Worm (Caenorhabditis elegans) whole organism, L1 larva: ENCODE data around the gene tba-8.

Experiments used
- C04F5.9 ChIP-seq: sonication (generic microtip); optimal IDR thresholded peaks from 2 replicates; lab custom pipeline; 2016; ENCODE audit warnings: missing genetic modification characterization, missing compliant biosample characterization
- Y116A8C.19 ChIP-seq: sonication (generic microtip); optimal IDR thresholded peaks from 2 replicates; lab custom pipeline; 2016; ENCODE audit warnings: missing compliant biosample characterization, missing genetic modification characterization, borderline replicate concordance
- alr-1 ChIP-seq: fragments of 200-800 bp; sonication (Bioruptor generic); optimal IDR thresholded peaks from 2 replicates; lab custom pipeline; 2018; ENCODE audit warnings: borderline replicate concordance, mild to moderate bottlenecking, missing genetic modification characterization, missing compliant biosample characterization
- blmp-1 ChIP-seq: fragments of 150-350 bp; optimal IDR thresholded peaks from 2 replicates; lab custom pipeline; 2014; ENCODE audit warnings: missing biosample characterization, missing genetic modification characterization
- ceh-8 ChIP-seq: fragments of 200-800 bp; sonication (Bioruptor generic); optimal IDR thresholded peaks from 2 replicates; lab custom pipeline; 2018; ENCODE audit warnings: mild to moderate bottlenecking, missing genetic modification characterization, moderate library complexity, missing compliant biosample characterization
- ceh-82 ChIP-seq, 3 experiments: fragments of 150-350 bp in 1 of 3; sonication (generic microtip) in 2 of 3; optimal IDR thresholded peaks; 2 replicates each; lab custom pipeline; 2014 to 2017; ENCODE audit warnings: missing biosample characterization in 3 of 3, missing genetic modification characterization in 3 of 3
- dpl-1 ChIP-seq, 3 experiments: fragments of 150-350 bp in 2 of 3; sonication (generic microtip) in 1 of 3; optimal IDR thresholded peaks; 2 replicates each; lab custom pipeline; 2014 to 2017; ENCODE audit warnings: missing biosample characterization in 3 of 3, missing genetic modification characterization in 3 of 3, missing genetic modification reagents in 3 of 3
- efl-1 ChIP-seq, 4 experiments: fragments of 150-350 bp; optimal IDR thresholded peaks in 3 of 4; peaks in 1 of 4; 1 replicate in 1 of 4; 2 replicates in 3 of 4; lab custom pipeline; 2014; ENCODE audit warnings: missing biosample characterization in 2 of 4, missing genetic modification characterization in 2 of 4, missing genetic modification reagents in 2 of 4
- efl-3 ChIP-seq: fragments of 200-800 bp; sonication (Bioruptor generic); optimal IDR thresholded peaks from 2 replicates; lab custom pipeline; 2018; ENCODE audit warnings: mild to moderate bottlenecking, missing genetic modification characterization, missing compliant biosample characterization
- elt-2 ChIP-seq: sonication (generic microtip); optimal IDR thresholded peaks from 2 replicates; lab custom pipeline; 2016; ENCODE audit warnings: missing genetic modification characterization, mild to moderate bottlenecking, inconsistent platforms, missing compliant biosample characterization, missing genetic modification reagents
- elt-3 ChIP-seq, 6 experiments: fragments of 150-350 bp in 1 of 6; sonication (generic microtip); optimal IDR thresholded peaks; 2 replicates each; lab custom pipeline; 2017 to 2018; ENCODE audit warnings: missing biosample characterization in 6 of 6, missing genetic modification characterization in 6 of 6, inconsistent platforms in 1 of 6
- ets-5 ChIP-seq: fragments of 200-800 bp; sonication (Bioruptor generic); IDR thresholded peaks from 2 replicates; pipeline ENCODE4 v1.3.6; 2022; ENCODE audit warnings: missing genetic modification characterization, missing compliant biosample characterization
- fkh-10 ChIP-seq: sonication (generic microtip); optimal IDR thresholded peaks from 2 replicates; lab custom pipeline; 2017; ENCODE audit warnings: missing biosample characterization, missing genetic modification reagents, missing genetic modification characterization
- fkh-8 ChIP-seq: sonication (generic microtip); optimal IDR thresholded peaks from 2 replicates; lab custom pipeline; 2016; ENCODE audit warnings: mild to moderate bottlenecking, missing genetic modification characterization, missing compliant biosample characterization
- hpl-2 ChIP-seq: fragments of 150-350 bp; optimal IDR thresholded peaks from 2 replicates; lab custom pipeline; 2014; ENCODE audit warnings: missing biosample characterization, missing genetic modification reagents, missing genetic modification characterization
- isw-1 ChIP-seq: fragments of 200-800 bp; sonication (Bioruptor generic); IDR thresholded peaks from 2 replicates; pipeline ENCODE4 v1.3.6; 2022; ENCODE audit warnings: missing genetic modification characterization, missing compliant biosample characterization
- lin-14 ChIP-seq: fragments of 200-800 bp; sonication (Bioruptor generic); optimal IDR thresholded peaks from 2 replicates; lab custom pipeline; 2018; ENCODE audit warnings: mild to moderate bottlenecking, missing genetic modification characterization, moderate library complexity, missing compliant biosample characterization
- lin-35 ChIP-seq, 2 experiments: fragments of 150-350 bp; optimal IDR thresholded peaks; 2 replicates each; lab custom pipeline; 2014; ENCODE audit warnings: missing biosample characterization in 2 of 2, missing genetic modification characterization in 2 of 2, missing genetic modification reagents in 2 of 2
- lir-3 ChIP-seq: sonication (generic microtip); optimal IDR thresholded peaks from 2 replicates; lab custom pipeline; 2016; ENCODE audit warnings: mild to moderate bottlenecking, missing genetic modification characterization, moderate library complexity, missing compliant biosample characterization; ENCODE audit not compliant: poor library complexity
- lsy-2 ChIP-seq, 2 experiments: fragments of 150-350 bp; optimal IDR thresholded peaks; 2 replicates each; lab custom pipeline; 2014; ENCODE audit warnings: missing biosample characterization in 2 of 2, missing genetic modification characterization in 2 of 2
- mdl-1 ChIP-seq, 2 experiments: fragments of 150-350 bp; optimal IDR thresholded peaks; 2 replicates each; lab custom pipeline; 2014 to 2017; ENCODE audit warnings: missing biosample characterization in 2 of 2, missing genetic modification characterization in 2 of 2, inconsistent platforms in 1 of 2
- mef-2 ChIP-seq: fragments of 150-350 bp; optimal IDR thresholded peaks from 2 replicates; lab custom pipeline; 2014; ENCODE audit warnings: missing biosample characterization, missing genetic modification characterization
- mep-1 ChIP-seq: fragments of 150-350 bp; optimal IDR thresholded peaks from 2 replicates; lab custom pipeline; 2014; ENCODE audit warnings: missing biosample characterization, missing genetic modification characterization
- nhr-20 ChIP-seq: sonication (generic microtip); optimal IDR thresholded peaks from 2 replicates; lab custom pipeline; 2016; ENCODE audit warnings: mild to moderate bottlenecking, missing genetic modification characterization, missing compliant biosample characterization
- nhr-28 ChIP-seq: fragments of 150-350 bp; optimal IDR thresholded peaks from 2 replicates; lab custom pipeline; 2014; ENCODE audit warnings: missing biosample characterization, missing genetic modification characterization
- nhr-47 ChIP-seq: sonication (generic microtip); optimal IDR thresholded peaks from 2 replicates; lab custom pipeline; 2016; ENCODE audit warnings: mild to moderate bottlenecking, missing genetic modification characterization, moderate library complexity, missing compliant biosample characterization
- nhr-71 ChIP-seq: sonication (generic microtip); optimal IDR thresholded peaks from 2 replicates; lab custom pipeline; 2016; ENCODE audit warnings: mild to moderate bottlenecking, missing genetic modification characterization, moderate library complexity, missing compliant biosample characterization
- nhr-77 ChIP-seq: fragments of 150-350 bp; optimal IDR thresholded peaks from 2 replicates; lab custom pipeline; 2014; ENCODE audit warnings: missing biosample characterization, missing genetic modification characterization
- nhr-85 ChIP-seq: sonication (generic microtip); peaks from one replicate; lab custom pipeline; 2016; ENCODE audit warnings: missing genetic modification characterization, inconsistent platforms, missing compliant biosample characterization
- nhr-90 ChIP-seq: sonication (generic microtip); optimal IDR thresholded peaks from 2 replicates; lab custom pipeline; 2016; ENCODE audit warnings: mild to moderate bottlenecking, missing genetic modification characterization, missing compliant biosample characterization; ENCODE audit not compliant: poor library complexity
- rnt-1 ChIP-seq: sonication (generic microtip); optimal IDR thresholded peaks from 2 replicates; lab custom pipeline; 2016; ENCODE audit warnings: mild to moderate bottlenecking, missing genetic modification characterization, moderate library complexity, missing compliant biosample characterization
- skn-1 ChIP-seq: fragments of 150-350 bp; optimal IDR thresholded peaks from 2 replicates; lab custom pipeline; 2014; ENCODE audit warnings: missing biosample characterization, missing genetic modification characterization
- snu-23 ChIP-seq: sonication (generic microtip); optimal IDR thresholded peaks from 2 replicates; lab custom pipeline; 2016; ENCODE audit warnings: missing genetic modification characterization, missing compliant biosample characterization
- sptf-1 ChIP-seq: fragments of 150-350 bp; optimal IDR thresholded peaks from 2 replicates; lab custom pipeline; 2014; ENCODE audit warnings: missing biosample characterization, missing genetic modification characterization
- swsn-7 ChIP-seq: sonication (generic microtip); optimal IDR thresholded peaks from 2 replicates; lab custom pipeline; 2016; ENCODE audit warnings: missing genetic modification characterization, missing compliant biosample characterization
- tbx-2 ChIP-seq: sonication (generic microtip); optimal IDR thresholded peaks from 2 replicates; lab custom pipeline; 2016; ENCODE audit warnings: missing genetic modification characterization, missing compliant biosample characterization
- unc-130 ChIP-seq: fragments of 150-350 bp; optimal IDR thresholded peaks from 2 replicates; lab custom pipeline; 2017; ENCODE audit warnings: missing biosample characterization, missing genetic modification characterization, inconsistent platforms
- unc-62 ChIP-seq: fragments of 150-350 bp; optimal IDR thresholded peaks from 2 replicates; lab custom pipeline; 2014; ENCODE audit warnings: missing biosample characterization, missing genetic modification reagents, missing genetic modification characterization
- xbp-1 ChIP-seq: sonication (generic microtip); optimal IDR thresholded peaks from 2 replicates; lab custom pipeline; 2016; ENCODE audit warnings: missing genetic modification characterization, missing compliant biosample characterization
- ztf-4 ChIP-seq: fragments of 150-350 bp; optimal IDR thresholded peaks from 2 replicates; lab custom pipeline; 2014; ENCODE audit warnings: missing biosample characterization, missing genetic modification characterization

The tba-8 gene

DNA sequence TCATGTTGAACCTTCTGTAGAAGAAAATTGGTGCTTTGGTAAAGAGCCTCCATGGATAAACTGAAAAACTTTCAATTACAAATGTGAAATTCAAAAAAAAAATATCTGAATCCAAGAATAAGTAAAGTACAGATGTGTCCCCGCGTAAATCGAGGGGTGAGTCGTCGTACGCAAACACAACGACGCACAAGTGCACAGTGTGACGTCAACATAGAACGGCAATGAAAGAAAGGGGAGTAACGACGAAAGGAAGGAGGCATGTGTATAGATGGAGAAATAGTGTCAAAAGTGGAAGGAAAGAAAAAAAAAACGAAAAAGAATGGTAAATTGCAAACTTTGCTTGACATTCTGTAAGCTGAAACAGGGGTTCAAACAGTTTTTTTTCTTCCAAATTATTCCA, 16.6 kb downstream of the tba-8 start, which contains the start of gene memb-1 (continued):
- peak; percentile 20 for TF ChIP-seq unc-130 (tag; lab: Kevin White, UChicago)

DNA sequence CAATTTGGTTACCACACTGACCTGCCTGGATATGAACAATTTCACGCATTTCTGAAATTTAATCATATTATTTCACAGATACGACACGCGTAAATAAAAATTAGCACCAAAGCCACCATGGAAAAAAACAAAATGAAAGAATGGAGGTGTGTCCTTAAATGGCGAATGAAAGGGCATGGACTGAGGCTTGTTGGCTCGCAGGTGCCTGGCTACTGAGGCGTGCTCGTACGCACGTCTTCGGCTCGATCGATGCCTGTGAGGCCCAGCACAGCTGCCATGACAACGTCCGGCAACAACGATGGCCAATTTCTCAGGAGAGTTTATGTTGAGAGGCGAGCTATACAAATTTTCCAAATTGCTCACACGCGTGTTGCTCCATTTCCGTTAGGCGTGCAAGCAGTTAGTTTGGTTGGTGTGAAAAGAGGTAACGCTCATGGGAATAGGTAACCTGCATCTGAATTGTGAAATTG, 21.3 kb downstream of the tba-8 start, which contains the start of gene tbb-4:
Gene tbb-4, minus strand, starts transcription at position 51 of the 470 bp plus-strand sequence.
- TF ChIP-seq swsn-7 (tag; lab: Kevin White, UChicago) (no peak), fkh-8 (tag; lab: Kevin White, UChicago) (peak; percentile 80), xbp-1 (tag; lab: Kevin White, UChicago) (no peak), alr-1 (tag; lab: Kevin White, UChicago) (no peak), unc-62 (GFP tag; lab: Kevin White, UChicago) (no peak), ceh-8 (GFP tag; lab: Kevin White, UChicago) (no peak), hpl-2 (GFP tag; lab: Kevin White, UChicago) (no peak), lsy-2 (tag; optimal IDR thresholded peaks at IDR 0.05; lab: Kevin White, UChicago) (no peak), mef-2 (tag; lab: Kevin White, UChicago) (no peak)

DNA sequence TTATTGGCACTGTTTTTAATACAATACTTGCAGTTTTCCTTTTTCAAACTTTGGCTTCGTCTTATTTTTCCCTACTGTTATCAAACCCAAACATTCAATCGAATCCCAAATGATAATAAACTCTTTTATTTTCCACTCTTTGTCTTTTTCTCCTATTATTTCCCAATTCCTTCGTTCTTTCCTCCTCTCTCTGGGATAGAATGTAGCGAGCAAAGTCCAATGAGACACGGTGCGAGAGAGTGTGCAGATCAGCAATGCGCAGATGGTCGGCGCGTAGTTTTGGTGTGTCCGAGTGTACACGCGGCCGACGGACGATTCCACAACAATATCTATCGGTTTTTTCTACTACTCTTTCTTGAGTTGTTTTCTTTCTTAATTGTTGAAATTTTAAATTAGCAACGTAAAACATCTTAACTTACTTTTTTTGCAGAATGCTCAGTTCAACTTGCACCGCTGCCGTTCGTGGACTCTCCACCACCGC, 27.1 kb downstream of the tba-8 start, which contains the start of gene B0272.3:
Gene B0272.3, plus strand, starts transcription at position 431 of the 481 bp plus-strand sequence.
- peak; percentile 80 for TF ChIP-seq snu-23
- peak; percentile 25 for TF ChIP-seq skn-1
- peak; percentile 4 to 44 for TF ChIP-seq lsy-2 (tag; optimal IDR thresholded peaks at IDR 0.05; lab: Kevin White, UChicago)
- no peak for TF ChIP-seq C04F5.9
- TF ChIP-seq sptf-1 (tag; lab: Kevin White, UChicago): no peak
- peak in 5 of 6 experiments; percentile 4 to 54 (median 16) for TF ChIP-seq elt-3 (tag; optimal IDR thresholded peaks at IDR 0.05; lab: Kevin White, UChicago)
- TF ChIP-seq nhr-71 (tag; lab: Kevin White, UChicago): peak; percentile 72
- peak; percentile 63 for TF ChIP-seq blmp-1
- TF ChIP-seq isw-1: no peak
- TF ChIP-seq ztf-4: peak; percentile 44
- TF ChIP-seq efl-1 (optimal IDR thresholded peaks at IDR 0.05; lab: Kevin White, UChicago): no peak
- TF ChIP-seq efl-1 (GFP tag; optimal IDR thresholded peaks at IDR 0.05 in 1 of 2; lab: Kevin White, UChicago): no peak
- TF ChIP-seq elt-2 (tag; lab: Kevin White, UChicago): peak; percentile 81
- TF ChIP-seq lin-14 (GFP tag; lab: Kevin White, UChicago): peak; percentile 83
- peak; percentile 20 for TF ChIP-seq nhr-47 (tag; lab: Kevin White, UChicago)
- TF ChIP-seq mep-1: peak; percentile 36
- TF ChIP-seq dpl-1 (GFP tag; optimal IDR thresholded peaks at IDR 0.05; lab: Kevin White, UChicago): peak in 1 of 3 experiments; percentile 20
- TF ChIP-seq nhr-77 (tag; lab: Kevin White, UChicago): peak; percentile 56
- TF ChIP-seq efl-3 (GFP tag; lab: Kevin White, UChicago): no peak
- peak; percentile 95 for TF ChIP-seq nhr-20
- TF ChIP-seq Y116A8C.19: no peak
- TF ChIP-seq lir-3 (tag; lab: Kevin White, UChicago): no peak
- TF ChIP-seq tbx-2 (tag; lab: Kevin White, UChicago): peak; percentile 32
- TF ChIP-seq nhr-85 (tag; lab: Kevin White, UChicago): peak; percentile 85
- no peak for TF ChIP-seq hpl-2 (GFP tag; lab: Kevin White, UChicago)
- TF ChIP-seq xbp-1 (tag; lab: Kevin White, UChicago): peak; percentile 36
- peak in 1 of 2 experiments; percentile 68 for TF ChIP-seq lin-35 (GFP tag; optimal IDR thresholded peaks at IDR 0.05; lab: Kevin White, UChicago)
- no peak for TF ChIP-seq fkh-10
- TF ChIP-seq ets-5 (GFP tag; lab: Robert Waterston, UW): no peak
- peak in 1 of 3 experiments; percentile 29 for TF ChIP-seq ceh-82 (tag; optimal IDR thresholded peaks at IDR 0.05; lab: Kevin White, UChicago)
- TF ChIP-seq swsn-7 (tag; lab: Kevin White, UChicago): peak; percentile 38
- TF ChIP-seq nhr-28 (tag; lab: Kevin White, UChicago): no peak
- peak in 1 of 2 experiments; percentile 59 for TF ChIP-seq mdl-1 (tag; optimal IDR thresholded peaks at IDR 0.05; lab: Kevin White, UChicago)
- TF ChIP-seq rnt-1 (tag; lab: Kevin White, UChicago): peak; percentile 57
- peak; percentile 51 for TF ChIP-seq nhr-90 (tag; lab: Kevin White, UChicago)
- TF ChIP-seq, all 84 proteins: peak for 23
